Fruit fly (Drosophila melanogaster) S2 (cell line): ENCODE results near the gene sif.

Experiments
- CG8478 ChIP-seq: fragments of >200 bp; optimal IDR thresholded peaks from 2 replicates; lab custom pipeline; 2018
- CTCF ChIP-seq, 2 experiments: fragments of >200 bp; optimal IDR thresholded peaks; 2 replicates each; lab custom pipeline; 2018

DNA sequence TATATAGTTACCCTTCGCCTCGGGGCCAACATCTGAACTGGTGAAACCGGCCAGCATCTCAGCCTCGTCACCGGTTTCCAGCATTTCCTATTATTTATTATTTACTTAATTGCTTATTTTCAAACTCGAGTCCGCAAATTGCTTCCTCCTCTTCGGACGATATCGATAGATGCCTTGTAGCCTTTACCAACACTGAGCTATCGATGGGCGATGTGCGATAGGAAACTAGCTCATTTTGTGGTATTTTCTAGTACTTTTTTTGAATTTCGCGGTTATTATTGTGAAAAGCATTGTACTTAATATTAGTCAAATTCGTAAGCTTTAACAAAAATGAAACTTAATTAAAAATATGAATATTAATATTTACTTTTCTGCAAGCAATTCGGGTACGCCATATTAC is 4.4 kb downstream of the sif start, which contains the start of gene Sse:
- TF ChIP-seq CG8478 (lab: Kevin White, UChicago) = no peak
- peak in 1 of 2 experiments; percentile 14 for TF ChIP-seq CTCF (optimal IDR thresholded peaks at IDR 0.05; lab: Kevin White, UChicago)
